Fruit fly (Drosophila melanogaster) Kc167 (cell line): Measurements from ENCODE around the gene CG7276.

ENCODE experiments used
- Myc ChIP-seq: fragments of >200 bp; optimal IDR thresholded peaks from 2 replicates; lab custom pipeline; 2017; ENCODE audit warnings: missing external identifiers
- Sin3A ChIP-seq: fragments of >200 bp; optimal IDR thresholded peaks from 2 replicates; lab custom pipeline; 2018; ENCODE audit warnings: missing external identifiers
- h ChIP-seq: fragments of >200 bp; optimal IDR thresholded peaks from 3 replicates; lab custom pipeline; 2018; ENCODE audit warnings: missing external identifiers
- insv ChIP-seq: fragments of >200 bp; optimal IDR thresholded peaks from 3 replicates; lab custom pipeline; 2018; ENCODE audit warnings: missing external identifiers
- psq ChIP-seq: fragments of >200 bp; optimal IDR thresholded peaks from 2 replicates; lab custom pipeline; 2017; ENCODE audit warnings: missing external identifiers

- no peak for TF ChIP-seq Myc (lab: Kevin White, UChicago)
- TF ChIP-seq psq (lab: Kevin White, UChicago): no peak
- no peak for TF ChIP-seq h (lab: Kevin White, UChicago)
- no peak for TF ChIP-seq insv (lab: Kevin White, UChicago)
- TF ChIP-seq Sin3A (lab: Kevin White, UChicago): no peak
Observed at dm6 chr3L:15504687-15505086, 6.7 kb downstream of the CG7276 start, which contains the start of gene CG7857.
